Worm (Caenorhabditis elegans): ENCODE measurements around the gene pipp-4P.

- no peak for TF ChIP-seq dao-5 (tag; optimal IDR thresholded peaks at IDR 0.05)
- no peak for TF ChIP-seq him-1 (tag; optimal IDR thresholded peaks at IDR 0.05)
- no peak for TF ChIP-seq W03F9.2 (tag; optimal IDR thresholded peaks at IDR 0.05)
Observed at ce11 chrIII:2855929-2856328, 36.8 kb downstream of the pipp-4P start, which contains the start of gene F56F11.4.

Data from whole organism, L4/young adult.